1 fruit fly cellular context compared by ENCODE assay signal in the genomic region with DNA sequence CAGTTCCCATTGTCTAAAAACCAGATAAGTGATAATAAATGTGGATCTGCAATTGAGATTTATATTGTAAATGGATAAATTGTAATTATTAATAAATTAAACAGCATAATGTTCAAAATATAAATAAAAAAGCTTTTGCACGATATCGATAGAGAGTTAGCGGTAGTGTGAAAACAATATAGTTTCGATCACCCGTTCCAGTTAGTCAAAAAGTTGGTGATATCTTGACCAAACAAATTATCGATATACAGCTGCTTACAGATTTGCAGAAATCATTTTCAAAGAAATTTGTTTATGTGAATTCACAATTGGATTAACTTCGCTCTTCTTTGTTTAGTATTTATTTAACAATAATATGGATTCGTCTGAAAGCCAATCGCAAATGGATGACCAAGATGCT.
TF ChIP-seq lines count a peak whose summit lies in the region.

A gene (plus strand): TSS at position 267 of the 400 bp plus-strand sequence.

TF ChIP-seq in whole organism, embryonic, 481 proteins besides CTCF, POLR2A, EP300 and RAD21 (continued from another document and continues in another):
- TF ChIP-seq CG9609 (GFP tag; optimal IDR thresholded peaks at IDR 0.05; lab: Kevin White, UChicago) (no peak), Mad (GFP tag; optimal IDR thresholded peaks at IDR 0.05; lab: Kevin White, UChicago) (no peak), abd-A (tag; optimal IDR thresholded peaks at IDR 0.05; lab: Kevin White, UChicago) (no peak), HmgZ (tag; optimal IDR thresholded peaks at IDR 0.05; lab: Kevin White, UChicago) (peak; percentile 5), CG16813 (GFP tag; IDR thresholded peaks at IDR 0.05; lab: Robert Waterston, UW; ENCODE audit: partially characterized antibody) (peak; percentile 82), Kr (GFP tag; optimal IDR thresholded peaks at IDR 0.05; lab: Kevin White, UChicago) (no peak), Bdp1 (GFP tag; optimal IDR thresholded peaks at IDR 0.05; lab: Kevin White, UChicago) (no peak), chinmo (GFP tag; IDR thresholded peaks at IDR 0.05; lab: Robert Waterston, UW; ENCODE audit: partially characterized antibody) (peak; percentile 85; the same call in 2 of the 4 replicates), wor (GFP tag; IDR thresholded peaks at IDR 0.05; lab: Robert Waterston, UW) (no peak), nmo (GFP tag; optimal IDR thresholded peaks at IDR 0.05; lab: Kevin White, UChicago) (peak; percentile 15), Aef1 (GFP tag; IDR thresholded peaks at IDR 0.05; lab: Robert Waterston, UW) (no peak), CG7928 (GFP tag; optimal IDR thresholded peaks at IDR 0.05; lab: Kevin White, UChicago) (no peak), CkIIα-i1 (GFP tag; IDR thresholded peaks at IDR 0.05; lab: Robert Waterston, UW) (no peak), CG6765 (GFP tag; optimal IDR thresholded peaks at IDR 0.05; lab: Kevin White, UChicago) (no peak), B-H2 (GFP tag; optimal IDR thresholded peaks at IDR 0.05; lab: Kevin White, UChicago) (no peak), CG3838 (GFP tag; optimal IDR thresholded peaks at IDR 0.05; lab: Kevin White, UChicago) (no peak), CG31365 (tag; optimal IDR thresholded peaks at IDR 0.05; lab: Kevin White, UChicago) (no peak), E2f2 (GFP tag; IDR thresholded peaks at IDR 0.05; lab: Robert Waterston, UW) (peak; percentile 87), Doc2 (GFP tag; IDR thresholded peaks at IDR 0.05; lab: Robert Waterston, UW) (no peak), ken (GFP tag; IDR thresholded peaks at IDR 0.05; lab: Robert Waterston, UW) (no peak), tio (GFP tag; optimal IDR thresholded peaks at IDR 0.05; lab: Kevin White, UChicago) (no peak), Drgx (GFP tag; IDR thresholded peaks at IDR 0.05; lab: Robert Waterston, UW) (no peak), gsb (GFP tag; IDR thresholded peaks at IDR 0.05; lab: Robert Waterston, UW) (no peak), NFAT (GFP tag; IDR thresholded peaks at IDR 0.05; lab: Robert Waterston, UW) (no peak), CG10959 (GFP tag; IDR thresholded peaks at IDR 0.05; lab: Robert Waterston, UW) (no peak), CG12391 (tag; optimal IDR thresholded peaks at IDR 0.05; lab: Kevin White, UChicago) (peak; percentile 2), Fer1 (GFP tag; optimal IDR thresholded peaks at IDR 0.05; lab: Kevin White, UChicago) (no peak), CG10565 (GFP tag; optimal IDR thresholded peaks at IDR 0.05; lab: Kevin White, UChicago) (no peak), pros (GFP tag; optimal IDR thresholded peaks at IDR 0.05; lab: Kevin White, UChicago) (no peak), CG16815 (GFP tag; optimal IDR thresholded peaks at IDR 0.05; lab: Kevin White, UChicago) (no peak), her (GFP tag; optimal IDR thresholded peaks at IDR 0.05; lab: Kevin White, UChicago) (no peak), knrl (GFP tag; IDR thresholded peaks at IDR 0.05; lab: Robert Waterston, UW; ENCODE audit: partially characterized antibody) (peak; percentile 71), ssp (GFP tag; IDR thresholded peaks at IDR 0.05; lab: Robert Waterston, UW) (peak; percentile 95), CG6791 (GFP tag; IDR thresholded peaks at IDR 0.05; lab: Robert Waterston, UW; ENCODE audit: partially characterized antibody) (peak; percentile 90), danr (GFP tag; IDR thresholded peaks at IDR 0.05; lab: Robert Waterston, UW) (no peak), scrt (GFP tag; optimal IDR thresholded peaks at IDR 0.05; lab: Kevin White, UChicago) (no peak), bsh (GFP tag; optimal IDR thresholded peaks at IDR 0.05; lab: Kevin White, UChicago) (no peak), Atf6 (GFP tag; IDR thresholded peaks at IDR 0.05; lab: Robert Waterston, UW) (no peak), CG3163 (GFP tag; optimal IDR thresholded peaks at IDR 0.05; lab: Kevin White, UChicago) (no peak), Deaf1 (tag; optimal IDR thresholded peaks at IDR 0.05; lab: Kevin White, UChicago) (no peak), cwo (GFP tag; optimal IDR thresholded peaks at IDR 0.05; lab: Kevin White, UChicago) (no peak), Gsc (GFP tag; IDR thresholded peaks at IDR 0.05; lab: Robert Waterston, UW) (no peak), rib (GFP tag; IDR thresholded peaks at IDR 0.05; lab: Robert Waterston, UW) (no peak), tna (GFP tag; IDR thresholded peaks at IDR 0.05; lab: Robert Waterston, UW; ENCODE audit: partially characterized antibody) (peak; percentile 93), CG11247 (GFP tag; IDR thresholded peaks at IDR 0.05; lab: Robert Waterston, UW) (no peak), zfh2 (GFP tag; optimal IDR thresholded peaks at IDR 0.05; lab: Kevin White, UChicago) (no peak), Fer2 (tag; optimal IDR thresholded peaks at IDR 0.05; lab: Kevin White, UChicago) (no peak), Oaz (GFP tag; IDR thresholded peaks at IDR 0.05; lab: Robert Waterston, UW) (no peak), CG15696 (tag; optimal IDR thresholded peaks at IDR 0.05; lab: Kevin White, UChicago) (no peak), CG13424 (tag; optimal IDR thresholded peaks at IDR 0.05; lab: Kevin White, UChicago) (no peak), CG6254 (GFP tag; optimal IDR thresholded peaks at IDR 0.05; lab: Kevin White, UChicago) (no peak), zen2 (GFP tag; IDR thresholded peaks at IDR 0.05; lab: Robert Waterston, UW; ENCODE audit: partially characterized antibody) (peak; percentile 77), CG11093 (GFP tag; IDR thresholded peaks at IDR 0.05; lab: Robert Waterston, UW) (no peak), CG8478 (optimal IDR thresholded peaks at IDR 0.05; lab: Kevin White, UChicago) (no peak), CG11696 (GFP tag; IDR thresholded peaks at IDR 0.05; lab: Robert Waterston, UW) (no peak), br (optimal IDR thresholded peaks at IDR 0.05; lab: Kevin White, UChicago) (no peak), Awh (GFP tag; IDR thresholded peaks at IDR 0.05; lab: Robert Waterston, UW) (no peak), ttk (GFP tag; IDR thresholded peaks at IDR 0.05; lab: Robert Waterston, UW) (no peak), hkb (optimal IDR thresholded peaks at IDR 0.05; lab: Kevin White, UChicago) (no peak), hkb (GFP tag; IDR thresholded peaks at IDR 0.05; lab: Robert Waterston, UW) (no peak), Adf1 (GFP tag; IDR thresholded peaks at IDR 0.05; lab: Robert Waterston, UW) (no peak), CG1792 (GFP tag; optimal IDR thresholded peaks at IDR 0.05; lab: Kevin White, UChicago) (no peak), CG18764 (GFP tag; optimal IDR thresholded peaks at IDR 0.05; lab: Kevin White, UChicago) (no peak), CG12071 (GFP tag; optimal IDR thresholded peaks at IDR 0.05; lab: Kevin White, UChicago) (no peak), Stat92E (GFP tag; optimal IDR thresholded peaks at IDR 0.05; lab: Kevin White, UChicago) (no peak), unc-4 (GFP tag; IDR thresholded peaks at IDR 0.05; lab: Robert Waterston, UW; ENCODE audit: partially characterized antibody) (peak; percentile 74), CG10267 (tag; optimal IDR thresholded peaks at IDR 0.05; lab: Kevin White, UChicago) (peak; percentile 31), CG1647 (GFP tag; optimal IDR thresholded peaks at IDR 0.05; lab: Kevin White, UChicago) (no peak), CG2120 (GFP tag; optimal IDR thresholded peaks at IDR 0.05; lab: Kevin White, UChicago) (no peak), C15 (GFP tag; IDR thresholded peaks at IDR 0.05; lab: Robert Waterston, UW) (no peak), CG9876 (GFP tag; optimal IDR thresholded peaks at IDR 0.05; lab: Kevin White, UChicago) (no peak), crol (GFP tag; IDR thresholded peaks at IDR 0.05; lab: Robert Waterston, UW) (no peak), Spps (tag; optimal IDR thresholded peaks at IDR 0.05; lab: Kevin White, UChicago) (no peak), CG31441 (GFP tag; IDR thresholded peaks at IDR 0.05; lab: Robert Waterston, UW) (no peak), CG2875 (GFP tag; optimal IDR thresholded peaks at IDR 0.05; lab: Kevin White, UChicago) (no peak), zfh1 (GFP tag; IDR thresholded peaks at IDR 0.05; lab: Robert Waterston, UW) (no peak), zf30C (GFP tag; optimal IDR thresholded peaks at IDR 0.05; lab: Kevin White, UChicago) (no peak), CG4282 (GFP tag; optimal IDR thresholded peaks at IDR 0.05; lab: Kevin White, UChicago) (no peak), CG43689 (GFP tag; IDR thresholded peaks at IDR 0.05; lab: Robert Waterston, UW) (no peak), CG6689 (GFP tag; IDR thresholded peaks at IDR 0.05; lab: Robert Waterston, UW) (no peak), E2f1 (GFP tag; IDR thresholded peaks at IDR 0.05; lab: Robert Waterston, UW) (no peak), CoRest (tag; optimal IDR thresholded peaks at IDR 0.05; lab: Kevin White, UChicago) (peak; percentile 5), Rfx (GFP tag; IDR thresholded peaks at IDR 0.05; lab: Robert Waterston, UW) (no peak), Hr39 (optimal IDR thresholded peaks at IDR 0.05; lab: Kevin White, UChicago) (no peak), Nf-YC (tag; optimal IDR thresholded peaks at IDR 0.05; lab: Kevin White, UChicago) (no peak), CG34376 (GFP tag; optimal IDR thresholded peaks at IDR 0.05; lab: Kevin White, UChicago) (no peak), fd96Cb (tag; optimal IDR thresholded peaks at IDR 0.05; lab: Kevin White, UChicago) (no peak), CG15601 (tag; optimal IDR thresholded peaks at IDR 0.05; lab: Kevin White, UChicago) (no peak), Tbp (GFP tag; optimal IDR thresholded peaks at IDR 0.05; lab: Kevin White, UChicago) (no peak), CG6654 (GFP tag; optimal IDR thresholded peaks at IDR 0.05; lab: Kevin White, UChicago) (no peak), CG15514 (GFP tag; optimal IDR thresholded peaks at IDR 0.05; lab: Kevin White, UChicago) (peak; percentile 25), psq (GFP tag; optimal IDR thresholded peaks at IDR 0.05; lab: Kevin White, UChicago) (no peak), cas (GFP tag; IDR thresholded peaks at IDR 0.05; lab: Robert Waterston, UW) (no peak), CG9797 (GFP tag; optimal IDR thresholded peaks at IDR 0.05; lab: Kevin White, UChicago) (no peak), p53 (GFP tag; optimal IDR thresholded peaks at IDR 0.05; lab: Kevin White, UChicago) (no peak), Sox100B (GFP tag; optimal IDR thresholded peaks at IDR 0.05; lab: Kevin White, UChicago) (no peak), disco-r (GFP tag; optimal IDR thresholded peaks at IDR 0.05; lab: Kevin White, UChicago) (no peak), nerfin-2 (GFP tag; IDR thresholded peaks at IDR 0.05; lab: Robert Waterston, UW; ENCODE audit: partially characterized antibody) (peak; percentile 83), Taf1 (GFP tag; IDR thresholded peaks at IDR 0.05; lab: Robert Waterston, UW) (no peak), CG9817 (tag; optimal IDR thresholded peaks at IDR 0.05; lab: Kevin White, UChicago) (no peak), CG11560 (tag; IDR thresholded peaks at IDR 0.05; lab: Robert Waterston, UW) (no peak), sqz (GFP tag; optimal IDR thresholded peaks at IDR 0.05; lab: Kevin White, UChicago) (no peak), ham (GFP tag; IDR thresholded peaks at IDR 0.05; lab: Robert Waterston, UW) (no peak), CG14710 (tag; optimal IDR thresholded peaks at IDR 0.05; lab: Kevin White, UChicago) (peak; percentile 34), gro (GFP tag; optimal IDR thresholded peaks at IDR 0.05; lab: Kevin White, UChicago) (no peak), Opbp (GFP tag; IDR thresholded peaks at IDR 0.05; lab: Robert Waterston, UW; ENCODE audit: partially characterized antibody) (peak; percentile 77; the same call in 2 of the 3 replicates), CG10979 (tag; optimal IDR thresholded peaks at IDR 0.05; lab: Kevin White, UChicago) (no peak), klu (GFP tag; IDR thresholded peaks at IDR 0.05; lab: Robert Waterston, UW) (no peak), CG33213 (GFP tag; optimal IDR thresholded peaks at IDR 0.05; lab: Kevin White, UChicago) (no peak), fu2 (GFP tag; optimal IDR thresholded peaks at IDR 0.05; lab: Kevin White, UChicago) (no peak), CG17359 (tag; optimal IDR thresholded peaks at IDR 0.05; lab: Kevin White, UChicago) (no peak), Usf (GFP tag; optimal IDR thresholded peaks at IDR 0.05; lab: Kevin White, UChicago) (no peak), lola (GFP tag; optimal IDR thresholded peaks at IDR 0.05; lab: Kevin White, UChicago) (peak in 1 of 3 experiments; percentile 32), oc (tag; optimal IDR thresholded peaks at IDR 0.05; lab: Kevin White, UChicago) (no peak), ase (GFP tag; IDR thresholded peaks at IDR 0.05; lab: Robert Waterston, UW) (no peak), CG17328 (GFP tag; IDR thresholded peaks at IDR 0.05; lab: Robert Waterston, UW) (no peak), CG2678 (tag; optimal IDR thresholded peaks at IDR 0.05; lab: Kevin White, UChicago) (no peak), ato (GFP tag; IDR thresholded peaks at IDR 0.05; lab: Robert Waterston, UW; ENCODE audit: partially characterized antibody) (peak; percentile 95), CG15269 (tag; optimal IDR thresholded peaks at IDR 0.05; lab: Kevin White, UChicago) (no peak), crc (GFP tag; optimal IDR thresholded peaks at IDR 0.05; lab: Kevin White, UChicago) (no peak), Dref (GFP tag; IDR thresholded peaks at IDR 0.05; lab: Robert Waterston, UW) (peak; percentile 93), CG8089 (GFP tag; optimal IDR thresholded peaks at IDR 0.05; lab: Kevin White, UChicago) (no peak), dan (GFP tag; IDR thresholded peaks at IDR 0.05; lab: Robert Waterston, UW) (no peak), CG6813 (GFP tag; optimal IDR thresholded peaks at IDR 0.05; lab: Kevin White, UChicago) (no peak), CG17612 (GFP tag; IDR thresholded peaks at IDR 0.05; lab: Robert Waterston, UW) (no peak), CG13296 (GFP tag; optimal IDR thresholded peaks at IDR 0.05; lab: Kevin White, UChicago) (no peak), HLH3B (GFP tag; IDR thresholded peaks at IDR 0.05; lab: Robert Waterston, UW) (no peak), Pdp1 (GFP tag; optimal IDR thresholded peaks at IDR 0.05; lab: Kevin White, UChicago) (no peak), Dp (GFP tag; optimal IDR thresholded peaks at IDR 0.05; lab: Kevin White, UChicago) (peak; percentile 75), peb (GFP tag; IDR thresholded peaks at IDR 0.05; lab: Robert Waterston, UW) (no peak), gt (GFP tag; IDR thresholded peaks at IDR 0.05; lab: Robert Waterston, UW) (no peak), run (tag; optimal IDR thresholded peaks at IDR 0.05; lab: Kevin White, UChicago) (no peak), CG15479 (GFP tag; optimal IDR thresholded peaks at IDR 0.05; lab: Kevin White, UChicago) (no peak), Bteb2 (GFP tag; optimal IDR thresholded peaks at IDR 0.05; lab: Kevin White, UChicago) (no peak), CG16863 (GFP tag; optimal IDR thresholded peaks at IDR 0.05; lab: Kevin White, UChicago) (no peak)
